Worm (Caenorhabditis elegans) whole organism, young adult: ENCODE measurements around the gene pigg-1.

Source experiments
- B0019.2 ChIP-seq: fragments of 200-800 bp; sonication (Bioruptor generic); conservative IDR thresholded peaks from 2 replicates; pipeline ENCODE4 v1.3.6; 2022; ENCODE audit warnings: missing genetic modification reagents, missing genetic modification characterization, missing compliant biosample characterization
- C06A6.2 ChIP-seq: fragments of 200-800 bp; sonication (Bioruptor generic); conservative IDR thresholded peaks from 2 replicates; pipeline ENCODE4 v1.3.6; 2022; ENCODE audit warnings: missing genetic modification characterization, missing compliant biosample characterization
- C17E4.6 ChIP-seq: fragments of 200-800 bp; sonication (Bioruptor generic); IDR thresholded peaks from 2 replicates; pipeline ENCODE4 v1.3.6; 2022; ENCODE audit warnings: missing genetic modification reagents, missing genetic modification characterization, missing compliant biosample characterization
- F23B12.7 ChIP-seq: sonication (generic microtip); optimal IDR thresholded peaks from 2 replicates; lab custom pipeline; 2017; ENCODE audit warnings: missing genetic modification characterization, mild to moderate bottlenecking, missing compliant biosample characterization, antibody characterized with exemption, moderate library complexity; ENCODE audit not compliant: insufficient read depth
- F37B4.10 ChIP-seq: fragments of 200-800 bp; sonication (Bioruptor generic); IDR thresholded peaks from 2 replicates; pipeline ENCODE4 v1.3.6; 2022; ENCODE audit warnings: missing genetic modification characterization, missing compliant biosample characterization
- F55B11.4 ChIP-seq: sonication (generic microtip); optimal IDR thresholded peaks from 2 replicates; lab custom pipeline; 2016; ENCODE audit warnings: missing compliant biosample characterization, missing genetic modification characterization, borderline replicate concordance; ENCODE audit not compliant: insufficient read depth
- F57C9.4 ChIP-seq: sonication (generic microtip); optimal IDR thresholded peaks from 2 replicates; lab custom pipeline; 2017; ENCODE audit warnings: mild to moderate bottlenecking, missing genetic modification characterization, missing compliant biosample characterization
- K12H6.12 ChIP-seq: fragments of 200-800 bp; sonication (Bioruptor generic); optimal IDR thresholded peaks from 2 replicates; lab custom pipeline; 2018; ENCODE audit warnings: mild to moderate bottlenecking, missing genetic modification characterization, missing compliant biosample characterization
- Y53G8AR.9 ChIP-seq: fragments of 200-800 bp; sonication (Bioruptor generic); conservative IDR thresholded peaks from 2 replicates; pipeline ENCODE4 v1.3.6; 2022; ENCODE audit warnings: missing genetic modification reagents, missing genetic modification characterization, missing compliant biosample characterization
- Y67H2A.10 ChIP-seq: fragments of 200-800 bp; sonication (Bioruptor generic); conservative IDR thresholded peaks from 2 replicates; pipeline ENCODE4 v1.3.6; 2022; ENCODE audit warnings: missing genetic modification reagents, missing genetic modification characterization, missing compliant biosample characterization
- Y79H2A.3 ChIP-seq: fragments of 200-800 bp; sonication (Bioruptor generic); conservative IDR thresholded peaks from 2 replicates; pipeline ENCODE4 v1.3.6; 2022; ENCODE audit warnings: missing genetic modification reagents, missing genetic modification characterization, missing compliant biosample characterization
- akir-1 ChIP-seq: fragments of 200-800 bp; sonication (Bioruptor generic); optimal IDR thresholded peaks from 2 replicates; lab custom pipeline; 2018; ENCODE audit warnings: mild to moderate bottlenecking, missing genetic modification characterization, moderate library complexity, missing compliant biosample characterization
- atf-7 ChIP-seq: sonication (generic microtip); optimal IDR thresholded peaks from 2 replicates; lab custom pipeline; 2017; ENCODE audit warnings: mild to moderate bottlenecking, missing genetic modification characterization, missing compliant biosample characterization
- athp-1 ChIP-seq: sonication (generic microtip); optimal IDR thresholded peaks from 2 replicates; lab custom pipeline; 2017; ENCODE audit warnings: mild to moderate bottlenecking, missing genetic modification characterization, missing compliant biosample characterization
- attf-6 ChIP-seq: fragments of 200-800 bp; sonication (Bioruptor generic); IDR thresholded peaks from 2 replicates; pipeline ENCODE4 v1.3.6; 2022; ENCODE audit warnings: missing genetic modification reagents, missing genetic modification characterization, missing compliant biosample characterization
- cebp-2 ChIP-seq: fragments of 200-800 bp; sonication (Bioruptor generic); IDR thresholded peaks from 2 replicates; pipeline ENCODE4 v1.3.6; 2022; ENCODE audit warnings: missing genetic modification characterization, missing compliant biosample characterization
- ceh-27 ChIP-seq: fragments of 200-800 bp; sonication (Bioruptor generic); optimal IDR thresholded peaks from 2 replicates; lab custom pipeline; 2018; ENCODE audit warnings: mild to moderate bottlenecking, missing genetic modification characterization, moderate library complexity, missing compliant biosample characterization
- ceh-40 ChIP-seq: fragments of 200-800 bp; sonication (Bioruptor generic); IDR thresholded peaks from 2 replicates; pipeline ENCODE4 v1.3.6; 2022; ENCODE audit warnings: missing genetic modification characterization, missing compliant biosample characterization
- ceh-58 ChIP-seq: fragments of 200-800 bp; sonication (Bioruptor generic); IDR thresholded peaks from 2 replicates; pipeline ENCODE4 v1.3.6; 2022; ENCODE audit warnings: missing genetic modification characterization, missing compliant biosample characterization
- ceh-79 ChIP-seq: sonication (generic microtip); optimal IDR thresholded peaks from 2 replicates; lab custom pipeline; 2017; ENCODE audit warnings: mild to moderate bottlenecking, missing genetic modification characterization, missing compliant biosample characterization
- ceh-91 ChIP-seq: fragments of 200-800 bp; sonication (Bioruptor generic); IDR thresholded peaks from 2 replicates; pipeline ENCODE4 v1.3.6; 2022; ENCODE audit warnings: missing genetic modification reagents, missing genetic modification characterization, missing compliant biosample characterization
- dpff-1 ChIP-seq: sonication (generic microtip); optimal IDR thresholded peaks from 2 replicates; lab custom pipeline; 2017; ENCODE audit warnings: mild to moderate bottlenecking, missing genetic modification characterization, missing compliant biosample characterization
- efl-1 ChIP-seq: fragments of 150-350 bp; optimal IDR thresholded peaks from 2 replicates; lab custom pipeline; 2014; ENCODE audit warnings: missing biosample characterization, missing genetic modification reagents, missing genetic modification characterization
- egl-18 ChIP-seq: fragments of 200-800 bp; sonication (Bioruptor generic); IDR thresholded peaks from 2 replicates; pipeline ENCODE4 v1.3.6; 2022; ENCODE audit warnings: missing genetic modification reagents, missing genetic modification characterization, missing compliant biosample characterization
- egl-44 ChIP-seq: fragments of 200-800 bp; sonication (Bioruptor generic); IDR thresholded peaks from 2 replicates; pipeline ENCODE4 v1.3.6; 2022; ENCODE audit warnings: missing genetic modification reagents, missing genetic modification characterization, missing compliant biosample characterization
- fkh-3 ChIP-seq: sonication (generic microtip); optimal IDR thresholded peaks from 2 replicates; lab custom pipeline; 2016; ENCODE audit warnings: mild to moderate bottlenecking, missing genetic modification characterization, missing compliant biosample characterization
- hlh-26 ChIP-seq: fragments of 200-800 bp; sonication (Bioruptor generic); conservative IDR thresholded peaks from 2 replicates; pipeline ENCODE4 v1.3.6; 2022; ENCODE audit warnings: missing genetic modification reagents, missing genetic modification characterization, missing compliant biosample characterization
- hmg-1.2 ChIP-seq: fragments of 200-800 bp; sonication (Bioruptor generic); IDR thresholded peaks from 2 replicates; pipeline ENCODE4 v1.3.6; 2022; ENCODE audit warnings: missing genetic modification reagents, missing genetic modification characterization, missing compliant biosample characterization
- hsf-1 ChIP-seq: fragments of 200-800 bp; sonication (Bioruptor generic); IDR thresholded peaks from 2 replicates; pipeline ENCODE4 v1.3.6; 2022; ENCODE audit warnings: missing genetic modification reagents, missing genetic modification characterization, missing compliant biosample characterization
- let-526 ChIP-seq: fragments of 200-800 bp; sonication (Bioruptor generic); IDR thresholded peaks from 2 replicates; pipeline ENCODE4 v1.3.6; 2022; ENCODE audit warnings: missing genetic modification reagents, missing genetic modification characterization, missing compliant biosample characterization
- lin-54 ChIP-seq: fragments of 200-800 bp; sonication (Bioruptor generic); optimal IDR thresholded peaks from 2 replicates; lab custom pipeline; 2018; ENCODE audit warnings: mild to moderate bottlenecking, missing genetic modification characterization, missing compliant biosample characterization
- lsy-27 ChIP-seq: sonication (generic microtip); optimal IDR thresholded peaks from 2 replicates; lab custom pipeline; 2017; ENCODE audit warnings: missing genetic modification characterization, mild to moderate bottlenecking, missing compliant biosample characterization, antibody characterized with exemption, missing genotype, borderline replicate concordance; ENCODE audit not compliant: insufficient read depth
- madf-8 ChIP-seq: fragments of 200-800 bp; sonication (Bioruptor generic); conservative IDR thresholded peaks from 2 replicates; pipeline ENCODE4 v1.3.6; 2022; ENCODE audit warnings: missing genetic modification reagents, missing genetic modification characterization, missing compliant biosample characterization
- mcd-1 ChIP-seq: fragments of 200-800 bp; sonication (Bioruptor generic); IDR thresholded peaks from 2 replicates; pipeline ENCODE4 v1.3.6; 2022; ENCODE audit warnings: missing genetic modification reagents, missing genetic modification characterization, missing compliant biosample characterization
- mes-4 ChIP-seq: sonication (generic microtip); optimal IDR thresholded peaks from 2 replicates; lab custom pipeline; 2016; ENCODE audit warnings: missing genotype, missing genetic modification characterization, missing compliant biosample characterization
- nfya-1 ChIP-seq: sonication (generic microtip); optimal IDR thresholded peaks from 2 replicates; lab custom pipeline; 2017; ENCODE audit warnings: antibody characterized with exemption, missing compliant biosample characterization, missing genetic modification characterization, borderline replicate concordance; ENCODE audit not compliant: insufficient read depth
- nhr-120 ChIP-seq: fragments of 200-800 bp; sonication (Bioruptor generic); IDR thresholded peaks from 2 replicates; pipeline ENCODE4 v1.3.6; 2022; ENCODE audit warnings: missing genetic modification characterization, missing compliant biosample characterization
- pha-4 ChIP-seq: fragments of 150-350 bp; sonication (generic microtip); optimal IDR thresholded peaks from 2 replicates; lab custom pipeline; 2014; ENCODE audit warnings: missing biosample characterization, missing genetic modification reagents, missing genetic modification characterization
- repo-1 ChIP-seq: sonication (generic microtip); optimal IDR thresholded peaks from 2 replicates; lab custom pipeline; 2017; ENCODE audit warnings: mild to moderate bottlenecking, missing genetic modification characterization, missing compliant biosample characterization
- rpc-1 ChIP-seq, 2 experiments: fragments of 150-350 bp in 1 of 2; sonication (generic microtip) in 1 of 2; optimal IDR thresholded peaks; 2 replicates each; lab custom pipeline; 2014 to 2018; ENCODE audit warnings: missing biosample characterization in 1 of 2, missing genetic modification characterization in 1 of 2, missing genetic modification reagents in 1 of 2, missing genotype in 1 of 2
- snpc-3.4 ChIP-seq: sonication (generic microtip); optimal IDR thresholded peaks from 2 replicates; lab custom pipeline; 2017; ENCODE audit warnings: missing genetic modification characterization, mild to moderate bottlenecking, missing compliant biosample characterization, antibody characterized with exemption, moderate library complexity, missing genotype, missing genetic modification reagents
- tbp1 ChIP-seq: fragments of 200-800 bp; sonication (Bioruptor generic); optimal IDR thresholded peaks from 2 replicates; lab custom pipeline; 2018; ENCODE audit warnings: mild to moderate bottlenecking, missing genetic modification characterization, missing compliant biosample characterization
- tbx-9 ChIP-seq: sonication (generic microtip); optimal IDR thresholded peaks from 2 replicates; lab custom pipeline; 2016; ENCODE audit warnings: borderline replicate concordance, missing genetic modification characterization, inconsistent platforms, missing compliant biosample characterization
- unc-62 ChIP-seq: fragments of 150-350 bp; optimal IDR thresholded peaks from 2 replicates; lab custom pipeline; 2014; ENCODE audit warnings: missing biosample characterization, missing genetic modification reagents, missing genetic modification characterization
- xnd-1 ChIP-seq: sonication (generic microtip); optimal IDR thresholded peaks from 2 replicates; lab custom pipeline; 2016; ENCODE audit warnings: missing genotype, missing genetic modification reagents, missing genetic modification characterization, missing compliant biosample characterization
- zim-3 ChIP-seq: sonication (generic microtip); optimal IDR thresholded peaks from 2 replicates; lab custom pipeline; 2017; ENCODE audit warnings: mild to moderate bottlenecking, missing genetic modification characterization, moderate library complexity, missing compliant biosample characterization
- ztf-28 ChIP-seq: fragments of 200-800 bp; sonication (Bioruptor generic); IDR thresholded peaks from 2 replicates; pipeline ENCODE4 v1.3.6; 2022; ENCODE audit warnings: missing genetic modification reagents, missing genetic modification characterization, missing compliant biosample characterization

The pigg-1 gene

ce11 chrII:8562002-8562401, 38.1 kb downstream of the pigg-1 start, which contains the start of gene F54C9.14:
Gene F54C9.14, plus strand, starts transcription at chrII:8562302.
- TF ChIP-seq egl-18 (no peak), B0019.2 (GFP tag; lab: Robert Waterston, UW) (no peak), lsy-27 (no peak), C17E4.6 (GFP tag; lab: Robert Waterston, UW) (no peak), K12H6.12 (no peak), ceh-79 (tag; lab: Kevin White, UChicago) (no peak), hmg-1.2 (GFP tag; lab: Robert Waterston, UW) (no peak)

DNA sequence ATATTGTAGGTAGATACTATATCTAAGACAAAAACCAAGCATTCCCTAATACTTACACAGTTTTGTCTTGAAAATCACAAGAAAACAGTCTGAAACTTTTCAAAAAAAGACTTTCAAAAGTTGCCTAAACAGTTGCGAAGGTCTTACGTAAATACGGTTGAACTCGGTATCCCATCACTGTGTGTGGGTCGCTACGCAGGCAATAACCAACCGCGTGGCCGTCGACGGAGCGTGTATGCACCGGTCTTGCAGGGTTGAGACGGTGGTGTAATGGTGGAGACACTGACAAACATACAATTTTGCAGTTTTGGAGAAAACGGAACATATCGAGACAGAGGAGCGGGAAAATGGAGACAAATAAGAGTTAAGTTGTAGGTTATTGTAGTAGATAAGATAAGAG, 38.8 kb downstream of the pigg-1 start, which contains the start of gene iff-2:
Gene iff-2 (minus strand): TSS at position 141 of the 400 bp plus-strand sequence.
- TF ChIP-seq mes-4 (no peak), Y79H2A.3 (GFP tag; lab: Robert Waterston, UW) (no peak), xnd-1 (tag; lab: Kevin White, UChicago) (no peak), atf-7 (tag; lab: Kevin White, UChicago) (peak; percentile 95), cebp-2 (GFP tag; lab: Robert Waterston, UW) (0 out of 2 replicates have a peak, but pooled peaks have one; percentile 51), ceh-91 (peak; percentile 64), athp-1 (tag; lab: Kevin White, UChicago) (peak; percentile 89), hmg-1.2 (GFP tag; lab: Robert Waterston, UW) (peak; percentile 95), lin-54 (GFP tag; lab: Kevin White, UChicago) (peak; percentile 98), fkh-3 (no peak), repo-1 (tag; lab: Kevin White, UChicago) (peak; percentile 93), Y67H2A.10 (GFP tag; lab: Robert Waterston, UW) (peak; percentile 94), F37B4.10 (GFP tag; lab: Robert Waterston, UW) (0 out of 2 replicates have a peak, but pooled peaks have one; percentile 74), C06A6.2 (GFP tag; lab: Robert Waterston, UW) (peak; percentile 95), pha-4 (tag; lab: Kevin White, UChicago) (peak; percentile 99), mcd-1 (GFP tag; lab: Robert Waterston, UW) (peak; percentile 100), zim-3 (tag; lab: Kevin White, UChicago) (peak; percentile 64), efl-1 (GFP tag; lab: Kevin White, UChicago) (peak; percentile 56), egl-44 (peak; percentile 94), ztf-28 (GFP tag; lab: Robert Waterston, UW) (peak; percentile 72; the same call in 1 of the 2 replicates), madf-8 (GFP tag; lab: Robert Waterston, UW) (no peak), Y53G8AR.9 (GFP tag; lab: Robert Waterston, UW) (peak; percentile 98), ceh-40 (GFP tag; lab: Robert Waterston, UW) (0 out of 2 replicates have a peak, but pooled peaks have one; percentile 64), F57C9.4 (no peak), tbp1 (GFP tag; lab: Kevin White, UChicago) (peak; percentile 78), unc-62 (GFP tag; lab: Kevin White, UChicago) (peak; percentile 87), dpff-1 (no peak), snpc-3.4 (tag; lab: Kevin White, UChicago) (peak; percentile 18), nhr-120 (GFP tag; lab: Robert Waterston, UW) (peak; percentile 80; the same call in 1 of the 2 replicates), tbx-9 (tag; lab: Kevin White, UChicago) (no peak), F23B12.7 (tag; lab: Kevin White, UChicago) (peak; percentile 95), nfya-1 (no peak), attf-6 (peak; percentile 53; the same call in 1 of the 2 replicates), hsf-1 (GFP tag; lab: Robert Waterston, UW) (0 out of 2 replicates have a peak, but pooled peaks have one; percentile 53), ceh-27 (GFP tag; lab: Kevin White, UChicago) (peak; percentile 100), let-526 (GFP tag; lab: Robert Waterston, UW) (peak; percentile 96), F55B11.4 (tag; lab: Kevin White, UChicago) (no peak), ceh-58 (no peak), akir-1 (GFP tag; lab: Kevin White, UChicago) (peak; percentile 36), rpc-1 (optimal IDR thresholded peaks at IDR 0.05; lab: Kevin White, UChicago) (peak; percentile 6), rpc-1 (tag; optimal IDR thresholded peaks at IDR 0.05; lab: Kevin White, UChicago) (no peak), hlh-26 (no peak)
